Fruit fly (Drosophila melanogaster) whole organism, prepupa: ENCODE data around the gene CG7368.

Experiments
- Blimp-1 ChIP-seq: fragments of 200-800 bp; sonication (Bioruptor generic); optimal IDR thresholded peaks from 3 replicates; lab custom pipeline; 2017; ENCODE audit warnings: missing biosample characterization, missing genetic modification characterization, mild to moderate bottlenecking, moderate library complexity, missing genetic modification reagents
- CG32006 ChIP-seq: fragments of 200-800 bp; sonication (Bioruptor generic); optimal IDR thresholded peaks from 3 replicates; lab custom pipeline; 2017; ENCODE audit warnings: missing biosample characterization, mild to moderate bottlenecking, missing genetic modification characterization
- CG8319 ChIP-seq: fragments of 200-800 bp; sonication (Bioruptor generic); optimal IDR thresholded peaks from 3 replicates; lab custom pipeline; 2016; ENCODE audit warnings: missing biosample characterization, missing genetic modification characterization
- Smox ChIP-seq: fragments of 200-800 bp; sonication (Bioruptor generic); optimal IDR thresholded peaks from 3 replicates; lab custom pipeline; 2016; ENCODE audit warnings: missing biosample characterization, missing genetic modification characterization
- fkh ChIP-seq: fragments of 200-800 bp; sonication (Bioruptor generic); optimal IDR thresholded peaks from 3 replicates; lab custom pipeline; 2017; ENCODE audit warnings: missing biosample characterization, mild to moderate bottlenecking, missing genetic modification characterization, moderate library complexity
- vri ChIP-seq: fragments of 200-800 bp; sonication (Bioruptor generic); optimal IDR thresholded peaks from 3 replicates; lab custom pipeline; 2016; ENCODE audit warnings: missing biosample characterization, mild to moderate bottlenecking, missing genetic modification characterization

DNA sequence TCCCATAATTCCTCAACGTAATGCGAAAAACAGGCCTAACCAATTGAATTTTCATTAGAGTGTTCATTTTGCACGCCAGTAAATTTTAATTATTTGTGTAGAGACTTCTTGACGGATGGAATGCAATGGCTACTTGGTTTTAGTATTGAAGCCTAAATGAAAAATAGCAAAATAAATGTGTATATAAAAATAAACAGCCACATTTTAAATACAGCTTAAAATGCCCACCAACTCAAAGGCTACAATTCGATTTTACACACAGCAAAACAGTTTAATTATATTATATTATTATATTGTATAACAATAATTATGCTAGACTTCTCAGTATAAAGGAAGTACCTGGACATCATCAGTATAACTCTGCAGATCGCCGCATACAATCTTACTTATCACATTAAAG lies 27.3 kb downstream of the CG7368 start, which contains the start of gene Akr1B:
- TF ChIP-seq Blimp-1 (GFP tag; lab: Kevin White, UChicago) (no peak), vri (GFP tag; lab: Kevin White, UChicago) (no peak), fkh (GFP tag; lab: Kevin White, UChicago) (no peak), CG32006 (GFP tag; lab: Kevin White, UChicago) (no peak), Smox (no peak), CG8319 (GFP tag; lab: Kevin White, UChicago) (no peak)
